Worm (Caenorhabditis elegans): ENCODE measurements around the gene irld-6.
A peak's percentile ranks its signal among the peaks of the same experiment; 100 is the strongest.

The irld-6 gene

ce11 chrV:10715158-10716152 lies 41.1 kb downstream of the irld-6 start:
- TF ChIP-seq hmg-4 (GFP tag; optimal IDR thresholded peaks at IDR 0.05) (peak; percentile 46), tbx-37 (GFP tag; conservative IDR thresholded peaks at IDR 0.05) (no peak), F13C5.2 (tag; optimal IDR thresholded peaks at IDR 0.05) (peak; percentile 28)

ce11 chrV:10714630-10715029 lies 42.0 kb downstream of the irld-6 start:
- TF ChIP-seq tbx-11 (GFP tag; IDR thresholded peaks at IDR 0.05) (no peak), scrt-1 (GFP tag; IDR thresholded peaks at IDR 0.05) (no peak), sea-1 (GFP tag; conservative IDR thresholded peaks at IDR 0.05) (no peak), ets-7 (tag; optimal IDR thresholded peaks at IDR 0.05) (no peak), F13C5.2 (tag; optimal IDR thresholded peaks at IDR 0.05) (no peak), aly-1 (tag; optimal IDR thresholded peaks at IDR 0.05) (no peak), hmbx-1 (tag; optimal IDR thresholded peaks at IDR 0.05) (no peak), tra-4 (tag; optimal IDR thresholded peaks at IDR 0.05) (no peak), ceh-13 (GFP tag; optimal IDR thresholded peaks at IDR 0.05) (no peak), B0310.2 (tag; optimal IDR thresholded peaks at IDR 0.05) (no peak), ceh-36 (tag; optimal IDR thresholded peaks at IDR 0.05) (no peak), flt-1 (GFP tag; IDR thresholded peaks at IDR 0.05) (no peak), tbx-37 (GFP tag; conservative IDR thresholded peaks at IDR 0.05) (no peak)

ce11 chrV:10713704-10714239 lies 42.8 kb downstream of the irld-6 start:
- no peak for TF ChIP-seq ama-1 (optimal IDR thresholded peaks at IDR 0.05)
- TF ChIP-seq hmbx-1 (tag; optimal IDR thresholded peaks at IDR 0.05) = no peak
- no peak for TF ChIP-seq F13C5.2 (tag; optimal IDR thresholded peaks at IDR 0.05)

ce11 chrV:10712608-10712900 lies 44.0 kb downstream of the irld-6 start:
- TF ChIP-seq aly-1 (tag; optimal IDR thresholded peaks at IDR 0.05) (no peak), ets-7 (tag; optimal IDR thresholded peaks at IDR 0.05) (no peak), ceh-13 (GFP tag; optimal IDR thresholded peaks at IDR 0.05) (no peak), pes-1 (GFP tag; IDR thresholded peaks at IDR 0.05) (0 out of 2 replicates have a peak, but pooled peaks have one; percentile 23), F13C5.2 (tag; optimal IDR thresholded peaks at IDR 0.05) (no peak), tbx-37 (GFP tag; conservative IDR thresholded peaks at IDR 0.05) (no peak)

- TF ChIP-seq B0310.2 (tag; optimal IDR thresholded peaks at IDR 0.05) (no peak), hnd-1 (tag; optimal IDR thresholded peaks at IDR 0.05) (no peak), ama-1 (optimal IDR thresholded peaks at IDR 0.05) (peak; percentile 53), tra-4 (tag; optimal IDR thresholded peaks at IDR 0.05) (no peak), ceh-36 (tag; optimal IDR thresholded peaks at IDR 0.05) (no peak), sea-1 (GFP tag; conservative IDR thresholded peaks at IDR 0.05) (no peak)
Measured at ce11 chrV:10711829-10712607, 44.6 kb downstream of the irld-6 start.

ce11 chrV:10711004-10711403 lies 45.6 kb downstream of the irld-6 start:
- TF ChIP-seq ets-7 (tag; optimal IDR thresholded peaks at IDR 0.05) = no peak
- TF ChIP-seq ama-1 (optimal IDR thresholded peaks at IDR 0.05) = no peak

- TF ChIP-seq hmbx-1 (tag; optimal IDR thresholded peaks at IDR 0.05) = no peak
- TF ChIP-seq ceh-13 (GFP tag; optimal IDR thresholded peaks at IDR 0.05) = no peak
- no peak for TF ChIP-seq pes-1 (GFP tag; IDR thresholded peaks at IDR 0.05)
- no peak for TF ChIP-seq scrt-1 (GFP tag; IDR thresholded peaks at IDR 0.05)
- TF ChIP-seq aly-1 (tag; optimal IDR thresholded peaks at IDR 0.05) = no peak
Measured at ce11 chrV:10709385-10709784, 47.2 kb downstream of the irld-6 start.

ce11 chrV:10708346-10708745 lies 48.3 kb downstream of the irld-6 start:
- TF ChIP-seq ceh-36 (tag; optimal IDR thresholded peaks at IDR 0.05) (no peak), aly-1 (tag; optimal IDR thresholded peaks at IDR 0.05) (no peak), tbx-11 (GFP tag; IDR thresholded peaks at IDR 0.05) (no peak)
